Worm (Caenorhabditis elegans) whole organism, young adult: ENCODE data around the gene npr-21.

Experiments used
- B0261.1 ChIP-seq: sonication (generic microtip); optimal IDR thresholded peaks from 2 replicates; lab custom pipeline; 2016; ENCODE audit warnings: mild to moderate bottlenecking, missing genetic modification characterization, moderate library complexity, missing compliant biosample characterization
- B0336.3 ChIP-seq: fragments of 200-800 bp; sonication (Bioruptor generic); IDR thresholded peaks from 2 replicates; pipeline ENCODE4 v1.3.6; 2022; ENCODE audit warnings: missing genetic modification characterization, missing compliant biosample characterization
- F23B12.7 ChIP-seq: sonication (generic microtip); optimal IDR thresholded peaks from 2 replicates; lab custom pipeline; 2017; ENCODE audit warnings: missing genetic modification characterization, mild to moderate bottlenecking, missing compliant biosample characterization, antibody characterized with exemption, moderate library complexity; ENCODE audit not compliant: insufficient read depth
- F39B2.1 ChIP-seq: fragments of 200-800 bp; sonication (Bioruptor generic); IDR thresholded peaks from 2 replicates; pipeline ENCODE4 v1.3.6; 2022; ENCODE audit warnings: missing genetic modification reagents, missing genetic modification characterization, missing compliant biosample characterization
- F49E8.2 ChIP-seq: sonication (generic microtip); optimal IDR thresholded peaks from 3 replicates; lab custom pipeline; 2017; ENCODE audit warnings: missing genetic modification characterization, mild to moderate bottlenecking, missing compliant biosample characterization, antibody characterized with exemption, moderate library complexity; ENCODE audit not compliant: insufficient read depth
- F55B11.4 ChIP-seq: sonication (generic microtip); optimal IDR thresholded peaks from 2 replicates; lab custom pipeline; 2016; ENCODE audit warnings: missing compliant biosample characterization, missing genetic modification characterization, borderline replicate concordance; ENCODE audit not compliant: insufficient read depth
- T26A5.8 ChIP-seq: sonication (generic microtip); optimal IDR thresholded peaks from 2 replicates; lab custom pipeline; 2016; ENCODE audit warnings: missing genetic modification characterization, missing compliant biosample characterization
- Y67H2A.10 ChIP-seq: fragments of 200-800 bp; sonication (Bioruptor generic); conservative IDR thresholded peaks from 2 replicates; pipeline ENCODE4 v1.3.6; 2022; ENCODE audit warnings: missing genetic modification reagents, missing genetic modification characterization, missing compliant biosample characterization
- Y79H2A.3 ChIP-seq: fragments of 200-800 bp; sonication (Bioruptor generic); conservative IDR thresholded peaks from 2 replicates; pipeline ENCODE4 v1.3.6; 2022; ENCODE audit warnings: missing genetic modification reagents, missing genetic modification characterization, missing compliant biosample characterization
- aptf-2 ChIP-seq: fragments of 200-800 bp; sonication (Bioruptor generic); conservative IDR thresholded peaks from 2 replicates; pipeline ENCODE4 v1.3.6; 2022; ENCODE audit warnings: missing genetic modification reagents, missing genetic modification characterization, missing compliant biosample characterization
- aptf-3 ChIP-seq: fragments of 200-800 bp; sonication (Bioruptor generic); IDR thresholded peaks from 2 replicates; pipeline ENCODE4 v1.3.6; 2022; ENCODE audit warnings: missing genetic modification characterization, missing compliant biosample characterization
- bed-2 ChIP-seq: fragments of 200-800 bp; sonication (Bioruptor generic); IDR thresholded peaks from 2 replicates; pipeline ENCODE4 v1.3.6; 2022; ENCODE audit warnings: missing genetic modification reagents, missing genetic modification characterization, missing compliant biosample characterization
- ccch-3 ChIP-seq: fragments of 200-800 bp; sonication (Bioruptor generic); optimal IDR thresholded peaks from 2 replicates; lab custom pipeline; 2018; ENCODE audit warnings: mild to moderate bottlenecking, missing genetic modification characterization, missing compliant biosample characterization
- cebp-1 ChIP-seq, 2 experiments: fragments of 200-800 bp in 1 of 2; sonication (Bioruptor generic) in 1 of 2; sonication (generic microtip) in 1 of 2; IDR thresholded peaks in 1 of 2; optimal IDR thresholded peaks in 1 of 2; 2 replicates each; pipeline versions ENCODE4 v1.3.6 to Lab custom; 2017 to 2022; ENCODE audit warnings: missing compliant biosample characterization in 2 of 2, missing genetic modification characterization in 2 of 2, mild to moderate bottlenecking in 1 of 2, missing genetic modification reagents in 1 of 2, moderate library complexity in 1 of 2
- ceh-100 ChIP-seq: fragments of 200-800 bp; sonication (Bioruptor generic); IDR thresholded peaks from 2 replicates; pipeline ENCODE4 v1.3.6; 2022; ENCODE audit warnings: missing genetic modification reagents, missing genetic modification characterization, missing compliant biosample characterization
- ceh-58 ChIP-seq: fragments of 200-800 bp; sonication (Bioruptor generic); IDR thresholded peaks from 2 replicates; pipeline ENCODE4 v1.3.6; 2022; ENCODE audit warnings: missing genetic modification characterization, missing compliant biosample characterization
- die-1 ChIP-seq: sonication (generic microtip); optimal IDR thresholded peaks from 2 replicates; lab custom pipeline; 2016; ENCODE audit warnings: missing genotype, mild to moderate bottlenecking, missing genetic modification characterization, missing compliant biosample characterization
- dpl-1 ChIP-seq: fragments of 150-350 bp; optimal IDR thresholded peaks from 2 replicates; lab custom pipeline; 2014; ENCODE audit warnings: missing biosample characterization, missing genetic modification reagents, missing genetic modification characterization
- egrh-3 ChIP-seq: fragments of 200-800 bp; sonication (Bioruptor generic); IDR thresholded peaks from 2 replicates; pipeline ENCODE4 v1.3.6; 2022; ENCODE audit warnings: missing genetic modification reagents, missing genetic modification characterization, missing compliant biosample characterization
- ekl-4 ChIP-seq: fragments of 200-800 bp; sonication (Bioruptor generic); IDR thresholded peaks from 2 replicates; pipeline ENCODE4 v1.3.6; 2022; ENCODE audit warnings: missing genetic modification reagents, missing genetic modification characterization, missing compliant biosample characterization
- him-1 ChIP-seq: sonication (generic microtip); optimal IDR thresholded peaks from 2 replicates; lab custom pipeline; 2016; ENCODE audit warnings: missing genotype, missing genetic modification reagents, missing genetic modification characterization, missing compliant biosample characterization
- hrde-1 ChIP-seq: sonication (generic microtip); optimal IDR thresholded peaks from 2 replicates; lab custom pipeline; 2016; ENCODE audit warnings: missing genetic modification characterization, mild to moderate bottlenecking, missing compliant biosample characterization, moderate library complexity, missing genotype, missing genetic modification reagents, borderline replicate concordance
- hsf-1 ChIP-seq: fragments of 200-800 bp; sonication (Bioruptor generic); IDR thresholded peaks from 2 replicates; pipeline ENCODE4 v1.3.6; 2022; ENCODE audit warnings: missing genetic modification reagents, missing genetic modification characterization, missing compliant biosample characterization
- let-607 ChIP-seq, 2 experiments: fragments of 200-800 bp in 1 of 2; sonication (Bioruptor generic) in 1 of 2; sonication (generic microtip) in 1 of 2; optimal IDR thresholded peaks; 2 replicates each; lab custom pipeline; 2016 to 2018; ENCODE audit warnings: mild to moderate bottlenecking in 2 of 2, missing compliant biosample characterization in 2 of 2, missing genetic modification characterization in 2 of 2, moderate library complexity in 2 of 2, missing genotype in 1 of 2
- lin-26 ChIP-seq: fragments of 200-800 bp; sonication (Bioruptor generic); IDR thresholded peaks from 2 replicates; pipeline ENCODE4 v1.3.6; 2022; ENCODE audit warnings: missing genetic modification reagents, missing genetic modification characterization, missing compliant biosample characterization
- lir-1 ChIP-seq: fragments of 200-800 bp; sonication (Bioruptor generic); conservative IDR thresholded peaks from 2 replicates; pipeline ENCODE4 v1.3.6; 2022; ENCODE audit warnings: missing genetic modification reagents, missing genetic modification characterization, missing compliant biosample characterization
- madf-6 ChIP-seq: fragments of 200-800 bp; sonication (Bioruptor generic); IDR thresholded peaks from 2 replicates; pipeline ENCODE4 v1.3.6; 2022; ENCODE audit warnings: missing genetic modification reagents, missing genetic modification characterization, missing compliant biosample characterization
- madf-8 ChIP-seq: fragments of 200-800 bp; sonication (Bioruptor generic); conservative IDR thresholded peaks from 2 replicates; pipeline ENCODE4 v1.3.6; 2022; ENCODE audit warnings: missing genetic modification reagents, missing genetic modification characterization, missing compliant biosample characterization
- nhr-120 ChIP-seq: fragments of 200-800 bp; sonication (Bioruptor generic); IDR thresholded peaks from 2 replicates; pipeline ENCODE4 v1.3.6; 2022; ENCODE audit warnings: missing genetic modification characterization, missing compliant biosample characterization
- nhr-179 ChIP-seq: sonication (generic microtip); optimal IDR thresholded peaks from 2 replicates; lab custom pipeline; 2016; ENCODE audit warnings: mild to moderate bottlenecking, missing genetic modification characterization, missing compliant biosample characterization
- nhr-80 ChIP-seq: sonication (generic microtip); optimal IDR thresholded peaks from 2 replicates; lab custom pipeline; 2016; ENCODE audit warnings: missing genetic modification characterization, missing compliant biosample characterization
- rpc-1 ChIP-seq, 2 experiments: fragments of 150-350 bp in 1 of 2; sonication (generic microtip) in 1 of 2; optimal IDR thresholded peaks; 2 replicates each; lab custom pipeline; 2014 to 2018; ENCODE audit warnings: missing biosample characterization in 1 of 2, missing genetic modification characterization in 1 of 2, missing genetic modification reagents in 1 of 2, missing genotype in 1 of 2
- snpc-1.1 ChIP-seq: sonication (generic microtip); optimal IDR thresholded peaks from 2 replicates; lab custom pipeline; 2017; ENCODE audit warnings: missing genetic modification characterization, mild to moderate bottlenecking, missing compliant biosample characterization, antibody characterized with exemption, moderate library complexity, missing genotype, missing genetic modification reagents; ENCODE audit not compliant: insufficient read depth
- tbp1 ChIP-seq: fragments of 200-800 bp; sonication (Bioruptor generic); optimal IDR thresholded peaks from 2 replicates; lab custom pipeline; 2018; ENCODE audit warnings: mild to moderate bottlenecking, missing genetic modification characterization, missing compliant biosample characterization
- tbx-9 ChIP-seq: sonication (generic microtip); optimal IDR thresholded peaks from 2 replicates; lab custom pipeline; 2016; ENCODE audit warnings: borderline replicate concordance, missing genetic modification characterization, inconsistent platforms, missing compliant biosample characterization
- zfh-2 ChIP-seq: fragments of 200-800 bp; sonication (Bioruptor generic); conservative IDR thresholded peaks from 2 replicates; pipeline ENCODE4 v1.3.6; 2022; ENCODE audit warnings: missing genetic modification reagents, missing genetic modification characterization, missing compliant biosample characterization
- ztf-25 ChIP-seq: fragments of 200-800 bp; sonication (Bioruptor generic); IDR thresholded peaks from 2 replicates; pipeline ENCODE4 v1.3.6; 2022; ENCODE audit warnings: missing genetic modification reagents, missing genetic modification characterization, missing compliant biosample characterization

Gene npr-21

DNA sequence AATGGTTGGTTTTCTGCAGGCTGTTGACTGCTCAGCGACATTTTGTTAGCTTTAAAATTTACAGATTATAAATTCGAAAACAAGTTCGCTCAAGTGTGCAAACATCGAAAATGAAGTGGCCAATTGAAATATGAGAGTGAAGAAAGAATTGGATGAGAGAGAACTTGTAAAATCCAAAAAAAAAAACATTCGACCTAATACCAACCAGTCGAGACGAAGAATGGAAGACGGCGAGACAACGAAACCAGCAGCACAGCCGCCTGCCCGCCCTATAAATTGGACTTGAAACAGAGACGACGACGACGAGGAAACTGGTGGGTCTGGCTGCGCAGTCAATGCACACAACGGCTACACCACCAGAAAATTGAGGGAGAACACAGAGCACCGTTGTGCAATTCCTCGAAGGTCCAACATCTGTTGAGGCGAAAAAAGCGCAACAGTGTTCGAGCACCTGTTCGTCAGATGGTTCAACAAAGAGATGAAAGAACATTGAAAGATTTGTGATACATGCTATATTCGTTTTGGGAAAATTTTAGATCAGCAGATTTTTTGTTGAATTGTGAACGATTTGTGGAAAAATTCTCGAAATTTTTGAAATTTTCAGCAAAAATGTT, 7.8 kb downstream of the npr-21 start, which contains the start of gene T23C6.4:
TSS of gene T23C6.4 (minus strand) at position 51 of the 614 bp plus-strand sequence.
- no peak for TF ChIP-seq lir-1 (GFP tag; lab: Robert Waterston, UW)
- no peak for TF ChIP-seq let-607 (tag; optimal IDR thresholded peaks at IDR 0.05; lab: Kevin White, UChicago)
- no peak for TF ChIP-seq cebp-1 (GFP tag; IDR thresholded peaks at IDR 0.05; lab: Robert Waterston, UW)
- no peak for TF ChIP-seq cebp-1 (tag; optimal IDR thresholded peaks at IDR 0.05; lab: Kevin White, UChicago)
- TF ChIP-seq T26A5.8 (tag; lab: Kevin White, UChicago): no peak
- TF ChIP-seq ekl-4: no peak
- TF ChIP-seq B0336.3: no peak
- TF ChIP-seq aptf-2 (GFP tag; lab: Robert Waterston, UW): no peak
- TF ChIP-seq ztf-25 (GFP tag; lab: Robert Waterston, UW): no peak
- no peak for TF ChIP-seq madf-8 (GFP tag; lab: Robert Waterston, UW)
- no peak for TF ChIP-seq dpl-1 (GFP tag; lab: Kevin White, UChicago)
- TF ChIP-seq egrh-3 (GFP tag; lab: Robert Waterston, UW): no peak
- TF ChIP-seq nhr-179: no peak
- TF ChIP-seq Y79H2A.3: no peak
- no peak for TF ChIP-seq madf-6 (GFP tag; lab: Robert Waterston, UW)
- TF ChIP-seq him-1 (tag; lab: Kevin White, UChicago): no peak
- TF ChIP-seq F49E8.2 (tag; lab: Kevin White, UChicago): no peak
- TF ChIP-seq zfh-2 (GFP tag; lab: Robert Waterston, UW): no peak
- no peak for TF ChIP-seq tbp1 (GFP tag; lab: Kevin White, UChicago)
- no peak for TF ChIP-seq nhr-120 (GFP tag; lab: Robert Waterston, UW)

DNA sequence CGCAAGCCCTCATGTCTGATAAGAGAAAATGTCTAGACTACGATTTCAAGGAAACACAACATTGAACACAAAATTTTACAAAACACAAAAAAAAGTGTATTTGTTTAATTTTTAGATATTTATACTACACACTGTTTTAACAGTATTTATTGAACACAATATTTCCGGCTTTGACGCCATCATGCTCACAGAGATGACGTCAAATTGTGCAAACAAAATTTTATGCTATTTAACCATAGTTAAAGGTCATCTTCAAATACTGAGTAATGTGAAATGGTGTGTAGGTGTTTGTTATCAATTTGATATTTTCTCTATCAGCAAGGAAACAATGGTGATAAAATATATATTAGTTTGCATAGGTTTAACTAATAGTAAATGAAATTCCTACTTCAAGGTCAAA, 11.2 kb downstream of the npr-21 start:
- TF ChIP-seq hrde-1 (tag; lab: Kevin White, UChicago) (no peak), lir-1 (GFP tag; lab: Robert Waterston, UW) (no peak), cebp-1 (GFP tag; IDR thresholded peaks at IDR 0.05; lab: Robert Waterston, UW) (no peak), cebp-1 (tag; optimal IDR thresholded peaks at IDR 0.05; lab: Kevin White, UChicago) (peak; percentile 44), nhr-80 (tag; lab: Kevin White, UChicago) (peak; percentile 50), nhr-120 (GFP tag; lab: Robert Waterston, UW) (no peak)

DNA sequence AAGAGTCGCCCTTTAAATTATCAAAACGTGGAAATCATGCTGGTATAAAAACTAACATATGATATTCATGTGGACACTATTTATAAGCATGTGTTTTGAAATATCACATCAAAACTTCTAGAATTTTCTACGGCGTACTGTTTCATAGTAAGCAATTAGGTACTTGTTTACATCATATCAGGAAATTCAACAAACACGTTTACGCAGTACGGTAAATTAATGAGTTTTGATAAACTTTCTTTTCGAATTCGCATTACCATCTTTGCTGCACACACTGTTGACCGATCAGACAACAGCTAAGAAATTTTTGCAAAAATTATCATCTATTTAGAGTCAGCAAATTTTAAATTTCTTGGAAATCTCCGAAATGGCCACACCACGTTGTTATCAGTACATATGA, 17.3 kb downstream of the npr-21 start:
- no peak for TF ChIP-seq tbx-9 (tag; lab: Kevin White, UChicago)
- peak; percentile 16 for TF ChIP-seq nhr-80 (tag; lab: Kevin White, UChicago)
- TF ChIP-seq ccch-3 (GFP tag; lab: Kevin White, UChicago): no peak

DNA sequence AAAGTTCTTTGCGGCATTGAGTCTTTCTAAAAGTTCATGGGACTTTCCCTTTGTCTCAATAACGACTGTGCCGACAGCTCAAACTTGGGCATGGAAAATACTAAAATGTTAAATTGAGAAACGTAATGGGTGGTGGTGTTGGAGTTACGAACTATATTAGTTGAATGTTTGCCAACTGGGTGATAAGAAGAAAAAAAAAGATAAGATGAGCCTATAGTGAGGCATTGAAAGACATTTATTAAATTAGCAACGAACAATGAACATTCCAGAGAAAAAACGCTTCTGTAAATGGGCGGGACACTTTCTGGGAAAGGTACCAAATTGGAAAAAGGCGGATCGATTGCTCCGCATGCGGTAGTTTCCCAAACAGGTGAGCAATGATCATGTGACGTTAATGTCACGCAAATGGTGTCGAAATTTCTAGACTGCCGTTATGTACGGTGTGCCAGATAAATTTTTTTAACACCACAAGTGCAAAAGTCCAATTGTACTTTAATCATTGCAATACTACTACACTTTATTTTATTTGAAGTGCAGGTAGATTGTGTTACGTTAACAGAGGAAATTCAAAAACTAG, 18.5 kb downstream of the npr-21 start:
- no peak for TF ChIP-seq Y79H2A.3
- TF ChIP-seq Y67H2A.10 (GFP tag; lab: Robert Waterston, UW): no peak
- TF ChIP-seq ceh-100 (GFP tag; lab: Robert Waterston, UW): no peak
- peak in 1 of 2 experiments; percentile 40 for TF ChIP-seq let-607 (tag; optimal IDR thresholded peaks at IDR 0.05; lab: Kevin White, UChicago)
- no peak for TF ChIP-seq ceh-58 (GFP tag; lab: Robert Waterston, UW)
- peak; percentile 72; the same call in 1 of the 2 replicates for TF ChIP-seq hsf-1 (GFP tag; lab: Robert Waterston, UW)
- TF ChIP-seq nhr-179: no peak
- no peak for TF ChIP-seq F23B12.7 (tag; lab: Kevin White, UChicago)
- TF ChIP-seq rpc-1 (optimal IDR thresholded peaks at IDR 0.05; lab: Kevin White, UChicago): no peak
- no peak for TF ChIP-seq rpc-1 (tag; optimal IDR thresholded peaks at IDR 0.05; lab: Kevin White, UChicago)
- TF ChIP-seq nhr-80 (tag; lab: Kevin White, UChicago): peak; percentile 42
- TF ChIP-seq aptf-3 (GFP tag; lab: Robert Waterston, UW): no peak
- TF ChIP-seq bed-2 (GFP tag; lab: Robert Waterston, UW): no peak
- TF ChIP-seq snpc-1.1 (tag; lab: Kevin White, UChicago): no peak
- no peak for TF ChIP-seq tbp1 (GFP tag; lab: Kevin White, UChicago)
- no peak for TF ChIP-seq die-1 (tag; lab: Kevin White, UChicago)
- TF ChIP-seq cebp-1 (GFP tag; IDR thresholded peaks at IDR 0.05; lab: Robert Waterston, UW): no peak; the same call in 1 of the 2 replicates
- TF ChIP-seq cebp-1 (tag; optimal IDR thresholded peaks at IDR 0.05; lab: Kevin White, UChicago): peak; percentile 70
- TF ChIP-seq B0261.1 (tag; lab: Kevin White, UChicago): no peak
- TF ChIP-seq F55B11.4 (tag; lab: Kevin White, UChicago): no peak
- no peak for TF ChIP-seq lin-26 (GFP tag; lab: Robert Waterston, UW)
- TF ChIP-seq F39B2.1 (GFP tag; lab: Robert Waterston, UW): no peak
